Worm (Caenorhabditis elegans) whole organism, L3 larva: ENCODE measurements around the gene figl-1.

ENCODE experiments used
- aly-2 ChIP-seq: fragments of 150-350 bp; optimal IDR thresholded peaks from 2 replicates; lab custom pipeline; 2014; ENCODE audit warnings: missing biosample characterization, missing genetic modification characterization
- ceh-82 ChIP-seq: fragments of 150-350 bp; optimal IDR thresholded peaks from 2 replicates; lab custom pipeline; 2014; ENCODE audit warnings: missing biosample characterization, missing genetic modification characterization
- daf-12 ChIP-seq: fragments of 150-350 bp; optimal IDR thresholded peaks from 2 replicates; lab custom pipeline; 2014; ENCODE audit warnings: missing biosample characterization, missing genetic modification reagents, missing genetic modification characterization
- lin-39 ChIP-seq: fragments of 150-350 bp; optimal IDR thresholded peaks from 2 replicates; lab custom pipeline; 2018; ENCODE audit warnings: missing biosample characterization, missing genetic modification reagents, missing genetic modification characterization
- nhr-77 ChIP-seq: fragments of 150-350 bp; optimal IDR thresholded peaks from 2 replicates; lab custom pipeline; 2014; ENCODE audit warnings: missing biosample characterization, missing genetic modification characterization
- zag-1 ChIP-seq: fragments of 150-350 bp; optimal IDR thresholded peaks from 2 replicates; lab custom pipeline; 2014; ENCODE audit warnings: missing biosample characterization, missing genetic modification characterization

DNA sequence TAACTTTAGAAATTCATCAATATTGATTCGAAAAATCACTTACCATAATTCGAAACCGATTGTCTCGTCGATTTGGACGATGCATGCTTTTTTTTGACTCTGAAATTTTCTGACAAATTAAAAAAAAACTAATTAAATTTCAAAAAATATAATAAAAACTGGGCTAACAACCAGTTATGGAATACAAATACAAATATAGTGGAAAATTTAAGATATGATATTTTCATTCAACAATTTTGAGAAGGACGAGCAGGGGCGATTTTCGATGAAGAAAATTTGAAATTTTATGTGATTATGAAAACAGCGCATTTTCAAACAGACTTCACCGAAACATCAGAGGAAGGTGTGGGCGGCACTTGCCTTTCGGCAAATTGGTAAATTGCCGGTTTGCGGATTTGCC, 36.5 kb upstream of the figl-1 start, which contains the start of gene F13A2.1:
- TF ChIP-seq zag-1 (tag; lab: Kevin White, UChicago), result no peak
- TF ChIP-seq ceh-82 (tag; lab: Kevin White, UChicago), result no peak
- TF ChIP-seq nhr-77 (tag; lab: Kevin White, UChicago), result no peak
- no peak for TF ChIP-seq daf-12 (tag; lab: Kevin White, UChicago)
- no peak for TF ChIP-seq lin-39
- TF ChIP-seq aly-2 (tag; lab: Kevin White, UChicago), result no peak
